Fruit fly (Drosophila melanogaster) S2 (cell line): ENCODE results near the gene CG4653.

ENCODE experiments used
- CG8478 ChIP-seq: fragments of >200 bp; optimal IDR thresholded peaks from 2 replicates; lab custom pipeline; 2018
- CTCF ChIP-seq, 2 experiments: fragments of >200 bp; optimal IDR thresholded peaks; 2 replicates each; lab custom pipeline; 2018

Gene CG4653

dm6 chrX:16706774-16707173, 2.9 kb downstream of the CG4653 start, which contains the start of gene CG9672:
CG9672 (minus strand) TSS chrX:16706874.
- TF ChIP-seq CG8478 (lab: Kevin White, UChicago), result no peak

- TF ChIP-seq CTCF (optimal IDR thresholded peaks at IDR 0.05; lab: Kevin White, UChicago) (no peak), CG8478 (lab: Kevin White, UChicago) (no peak)
These were observed 7.1 kb downstream of the CG4653 start, which contains the start of gene CG13008 for dm6 chrX:16711003-16711402. CG13008 (plus strand) TSS chrX:16711303.

DNA sequence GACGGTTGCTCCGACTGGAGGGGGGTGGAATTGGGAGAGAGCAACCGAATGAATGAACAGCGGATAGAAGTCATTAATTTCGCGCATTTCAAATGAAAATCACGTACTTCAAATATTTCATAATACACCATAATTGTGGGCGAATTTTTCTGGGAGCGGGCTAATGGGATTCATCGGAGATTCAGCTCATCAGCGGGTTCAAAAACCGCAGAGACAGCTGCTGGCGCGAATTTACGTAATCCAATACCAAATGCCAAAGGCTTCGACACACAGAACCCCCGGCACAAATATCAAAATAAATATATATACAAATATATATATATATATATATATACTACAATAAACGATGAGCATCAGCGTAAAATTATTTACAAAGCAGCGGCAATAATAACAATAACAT, 12.8 kb downstream of the CG4653 start:
- TF ChIP-seq CG8478 (lab: Kevin White, UChicago) (no peak), CTCF (optimal IDR thresholded peaks at IDR 0.05; lab: Kevin White, UChicago) (no peak)

- TF ChIP-seq CTCF (optimal IDR thresholded peaks at IDR 0.05; lab: Kevin White, UChicago) (no peak), CG8478 (lab: Kevin White, UChicago) (no peak)
These were observed 14.4 kb downstream of the CG4653 start for dm6 chrX:16718169-16718723.

DNA sequence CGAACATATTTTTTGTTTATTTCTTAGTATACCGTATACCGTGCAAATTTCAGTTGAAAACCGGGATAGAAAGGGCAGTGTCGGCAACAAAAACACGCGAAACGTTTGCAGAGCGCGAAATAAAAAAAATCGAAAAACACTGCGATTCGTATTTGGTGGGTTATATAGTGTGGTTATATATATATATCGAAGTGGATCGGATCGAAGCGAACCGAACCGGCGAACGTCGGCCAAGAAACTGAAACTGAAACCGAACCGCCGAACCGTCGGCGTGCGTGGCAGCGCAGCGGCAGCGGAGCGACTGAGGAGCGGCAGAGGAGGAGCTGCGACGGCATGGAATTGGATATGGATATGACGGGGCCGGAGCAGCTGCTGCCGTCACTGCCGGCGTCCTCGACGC, 17.3 kb downstream of the CG4653 start, which contains the start of the genes CG32572 and CG34325:
Gene CG32572, plus strand, starts transcription at position 16 of the 400 bp plus-strand sequence.
Gene CG34325, minus strand, starts transcription at position 244 of the 400 bp plus-strand sequence.
- TF ChIP-seq CG8478 (lab: Kevin White, UChicago) (no peak), CTCF (optimal IDR thresholded peaks at IDR 0.05; lab: Kevin White, UChicago) (no peak)

DNA sequence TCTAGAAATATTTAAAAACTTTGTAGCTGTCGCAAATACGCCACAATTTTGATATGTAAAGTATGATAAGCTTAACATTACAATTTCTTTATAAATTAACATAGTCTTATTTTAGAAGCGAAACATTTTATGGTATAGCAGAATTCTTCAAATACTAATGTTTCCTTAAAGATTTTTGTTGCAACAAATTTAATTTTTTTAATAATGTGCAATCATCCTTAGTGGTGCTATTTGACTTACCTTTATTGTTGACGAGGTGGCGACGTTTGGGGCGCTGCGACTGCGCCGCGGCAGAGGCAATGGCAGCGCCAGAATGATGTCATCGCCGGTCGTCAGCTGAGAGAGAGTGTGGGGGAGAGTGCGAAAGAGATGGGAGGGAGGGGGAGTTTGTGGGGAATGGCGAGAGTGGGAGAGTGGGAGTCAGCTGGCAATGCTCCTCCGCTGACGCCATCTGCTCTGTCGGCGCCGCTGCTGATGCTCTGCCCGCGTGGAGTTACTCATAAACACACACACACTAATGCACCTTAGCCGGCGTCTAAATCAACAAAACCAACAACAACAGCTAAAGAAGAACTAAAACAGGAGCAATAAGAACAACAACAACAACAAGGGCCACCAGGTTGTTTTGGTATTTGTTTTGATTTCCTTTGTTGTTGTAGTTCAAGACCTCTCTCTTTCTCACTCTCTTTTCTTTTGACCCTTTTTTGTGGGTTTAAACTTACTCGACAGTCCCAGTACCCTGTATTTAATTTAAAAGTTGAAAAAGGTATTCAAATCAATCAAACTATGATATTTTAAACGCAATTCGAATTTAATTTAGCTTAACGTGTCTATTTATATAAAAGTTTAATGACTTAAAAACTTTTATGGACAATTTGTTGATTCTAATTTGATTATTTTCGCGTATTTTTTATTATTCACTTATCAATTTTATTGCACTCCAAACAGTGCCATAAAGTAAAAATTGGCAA, 19.6 kb downstream of the CG4653 start:
- TF ChIP-seq CTCF (optimal IDR thresholded peaks at IDR 0.05; lab: Kevin White, UChicago) (no peak), CG8478 (lab: Kevin White, UChicago) (no peak)

dm6 chrX:16724544-16724943, 20.7 kb downstream of the CG4653 start:
- no peak for TF ChIP-seq CG8478 (lab: Kevin White, UChicago)
- no peak for TF ChIP-seq CTCF (optimal IDR thresholded peaks at IDR 0.05; lab: Kevin White, UChicago)

DNA sequence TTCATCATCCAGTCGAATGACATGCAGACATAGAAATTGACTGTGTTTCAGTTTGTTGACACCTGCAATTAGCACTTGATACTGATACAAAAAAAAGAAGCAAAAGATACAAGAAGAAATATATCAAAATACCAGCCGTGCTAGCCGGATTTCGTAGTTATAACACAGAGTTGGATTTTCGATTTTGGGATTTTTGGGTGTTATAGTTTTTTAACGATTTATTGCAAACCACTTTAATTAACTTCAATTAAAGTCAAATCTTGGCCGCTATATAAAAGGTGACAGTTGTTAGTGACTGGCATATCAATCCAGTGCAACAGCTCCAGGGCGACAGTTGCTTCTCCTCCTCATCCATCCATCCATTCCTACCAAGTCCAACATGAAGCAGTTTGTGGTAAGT, 26.9 kb downstream of the CG4653 start, which contains the start of gene TwdlX:
Gene TwdlX, plus strand, starts transcription at position 301 of the 400 bp plus-strand sequence.
- TF ChIP-seq CG8478 (lab: Kevin White, UChicago), result no peak
- no peak for TF ChIP-seq CTCF (optimal IDR thresholded peaks at IDR 0.05; lab: Kevin White, UChicago)

DNA sequence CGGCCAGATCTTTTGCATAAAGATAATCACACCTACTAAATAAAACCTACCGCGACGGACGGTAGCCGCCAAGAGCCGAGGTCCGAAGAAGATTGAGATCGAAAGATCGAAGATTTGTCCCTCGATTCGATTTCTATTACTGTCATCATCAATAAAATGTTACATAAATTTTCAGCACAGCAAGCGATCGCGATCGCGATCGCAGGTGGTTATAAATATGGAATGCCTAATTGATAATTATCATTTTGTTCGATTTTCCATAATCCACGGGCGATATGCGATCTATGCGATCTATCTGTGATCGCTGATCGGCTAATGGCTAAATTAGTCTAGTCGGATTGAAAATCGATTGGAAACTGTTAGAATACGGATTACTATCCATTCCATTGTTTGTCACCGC, 29.4 kb downstream of the CG4653 start:
- TF ChIP-seq CTCF (optimal IDR thresholded peaks at IDR 0.05; lab: Kevin White, UChicago) (no peak), CG8478 (lab: Kevin White, UChicago) (no peak)

DNA sequence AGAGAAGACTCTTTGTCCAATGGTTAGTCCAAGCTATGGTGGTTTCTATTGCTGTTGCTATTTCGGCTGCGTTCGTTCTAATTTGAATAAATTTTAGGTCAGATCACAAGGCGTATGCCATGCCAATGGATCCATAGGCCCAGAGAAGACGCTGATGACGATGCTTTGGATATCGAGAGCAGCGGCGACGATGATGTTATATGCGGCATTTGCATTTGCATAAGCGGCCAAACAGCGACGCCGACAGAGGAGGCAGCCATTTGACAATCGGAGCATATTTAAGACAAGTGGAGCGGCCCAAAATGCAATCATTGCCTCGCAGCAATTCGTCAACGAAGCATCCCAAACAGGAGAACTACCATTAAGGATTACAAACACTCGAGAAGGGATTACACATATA, 30.8 kb downstream of the CG4653 start, which contains the start of gene TwdlY:
Gene TwdlY, plus strand, starts transcription at position 301 of the 400 bp plus-strand sequence.
- TF ChIP-seq CG8478 (lab: Kevin White, UChicago) (no peak), CTCF (optimal IDR thresholded peaks at IDR 0.05; lab: Kevin White, UChicago) (no peak)

DNA sequence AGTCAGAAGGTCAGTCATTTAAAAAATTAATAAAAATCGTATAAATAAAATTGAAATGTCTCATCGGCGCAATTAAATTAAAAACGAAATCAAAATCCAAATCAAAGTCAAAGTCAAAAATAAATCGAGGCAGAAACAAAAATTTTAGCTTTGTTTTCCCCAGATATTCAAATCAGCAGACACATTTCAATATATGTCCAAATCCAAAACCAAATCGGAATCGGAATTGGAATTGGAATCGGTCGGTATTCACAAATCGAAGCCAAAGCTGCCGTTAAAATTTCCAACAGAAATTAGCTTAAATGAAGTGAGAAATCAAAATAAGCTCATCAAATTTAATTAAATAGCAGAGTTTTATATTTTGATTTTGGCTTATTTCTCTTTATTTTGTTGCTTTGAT, 32.3 kb downstream of the CG4653 start:
- TF ChIP-seq CG8478 (lab: Kevin White, UChicago) (no peak), CTCF (optimal IDR thresholded peaks at IDR 0.05; lab: Kevin White, UChicago) (no peak)

dm6 chrX:16737878-16738277, 34.0 kb downstream of the CG4653 start, which contains the start of gene TwdlZ:
TwdlZ (plus strand) TSS chrX:16738178.
- TF ChIP-seq CG8478 (lab: Kevin White, UChicago), result no peak
- TF ChIP-seq CTCF (optimal IDR thresholded peaks at IDR 0.05; lab: Kevin White, UChicago), result no peak

DNA sequence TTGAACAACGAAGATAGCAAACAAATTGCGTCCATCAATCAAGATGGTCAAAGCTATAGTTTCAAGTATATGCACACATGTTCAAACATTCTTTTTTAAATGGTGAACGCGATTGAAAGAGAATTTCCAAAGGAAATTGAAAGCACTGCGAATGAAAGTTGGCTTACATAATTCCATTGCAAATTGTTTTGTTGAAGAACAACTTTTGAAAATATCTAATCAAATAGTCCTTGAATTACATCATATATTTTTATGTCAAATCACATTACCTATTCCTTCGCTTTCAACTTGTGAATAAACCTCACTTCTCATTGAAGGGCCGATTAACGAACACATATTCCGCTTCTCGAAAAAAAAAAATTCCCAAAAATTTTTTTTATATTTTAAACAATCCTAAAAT, 36.7 kb downstream of the CG4653 start, which contains the start of gene CG32568:
Gene CG32568, plus strand, starts transcription at position 301 of the 400 bp plus-strand sequence.
- no peak for TF ChIP-seq CG8478 (lab: Kevin White, UChicago)
- TF ChIP-seq CTCF (optimal IDR thresholded peaks at IDR 0.05; lab: Kevin White, UChicago), result no peak

- no peak for TF ChIP-seq CTCF (optimal IDR thresholded peaks at IDR 0.05; lab: Kevin White, UChicago)
- no peak for TF ChIP-seq CG8478 (lab: Kevin White, UChicago)
These were observed 38.7 kb downstream of the CG4653 start, which contains the start of gene Twdlalpha for dm6 chrX:16742547-16742946. Twdlalpha (plus strand) TSS chrX:16742847.

dm6 chrX:16744345-16744744, 40.5 kb downstream of the CG4653 start:
- TF ChIP-seq CG8478 (lab: Kevin White, UChicago), result no peak
- TF ChIP-seq CTCF (optimal IDR thresholded peaks at IDR 0.05; lab: Kevin White, UChicago), result no peak
